Fruit fly (Drosophila melanogaster): ENCODE results near the gene Lkb1.

The Lkb1 gene

DNA sequence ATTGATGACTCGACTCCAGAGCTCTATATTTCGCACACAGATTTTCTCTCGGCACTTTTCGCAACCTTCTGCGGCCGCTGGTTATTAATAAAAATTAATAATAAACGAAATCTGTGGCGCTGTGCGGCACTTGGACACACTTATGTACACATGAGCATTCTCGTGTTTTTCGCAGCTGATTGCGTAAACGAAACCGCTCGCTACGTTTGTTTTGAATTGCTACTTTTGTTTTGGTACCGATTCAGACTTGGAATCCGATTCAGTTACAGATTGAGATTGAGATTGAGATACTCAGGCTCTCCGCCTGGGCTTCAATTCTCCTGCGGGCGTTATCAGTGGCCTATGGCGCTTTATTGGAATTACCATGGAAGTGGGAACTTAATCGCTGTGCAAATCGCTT is 9.6 kb downstream of the Lkb1 start:
- no peak for TF ChIP-seq CG16779 (tag; optimal IDR thresholded peaks at IDR 0.05)
- TF ChIP-seq CG8119 (GFP tag; IDR thresholded peaks at IDR 0.05) = no peak
- no peak for TF ChIP-seq spab (GFP tag; optimal IDR thresholded peaks at IDR 0.05)
- no peak for TF ChIP-seq CG32006 (GFP tag; optimal IDR thresholded peaks at IDR 0.05)
- no peak for TF ChIP-seq Smox (GFP tag; optimal IDR thresholded peaks at IDR 0.05)
- no peak for TF ChIP-seq fd59A (GFP tag; optimal IDR thresholded peaks at IDR 0.05)
- no peak for TF ChIP-seq CG34406 (GFP tag; optimal IDR thresholded peaks at IDR 0.05)
- no peak for TF ChIP-seq CG3032 (tag; optimal IDR thresholded peaks at IDR 0.05)
- no peak for TF ChIP-seq Ets96B (tag; optimal IDR thresholded peaks at IDR 0.05)
- TF ChIP-seq CG11294 (GFP tag; IDR thresholded peaks at IDR 0.05) = no peak
- no peak for TF ChIP-seq Gug (GFP tag; IDR thresholded peaks at IDR 0.05)
- no peak for TF ChIP-seq Lpt (GFP tag; optimal IDR thresholded peaks at IDR 0.05)
- no peak for TF ChIP-seq CG7368 (GFP tag; optimal IDR thresholded peaks at IDR 0.05)
- no peak for TF ChIP-seq pdm3 (GFP tag; optimal IDR thresholded peaks at IDR 0.05)

DNA sequence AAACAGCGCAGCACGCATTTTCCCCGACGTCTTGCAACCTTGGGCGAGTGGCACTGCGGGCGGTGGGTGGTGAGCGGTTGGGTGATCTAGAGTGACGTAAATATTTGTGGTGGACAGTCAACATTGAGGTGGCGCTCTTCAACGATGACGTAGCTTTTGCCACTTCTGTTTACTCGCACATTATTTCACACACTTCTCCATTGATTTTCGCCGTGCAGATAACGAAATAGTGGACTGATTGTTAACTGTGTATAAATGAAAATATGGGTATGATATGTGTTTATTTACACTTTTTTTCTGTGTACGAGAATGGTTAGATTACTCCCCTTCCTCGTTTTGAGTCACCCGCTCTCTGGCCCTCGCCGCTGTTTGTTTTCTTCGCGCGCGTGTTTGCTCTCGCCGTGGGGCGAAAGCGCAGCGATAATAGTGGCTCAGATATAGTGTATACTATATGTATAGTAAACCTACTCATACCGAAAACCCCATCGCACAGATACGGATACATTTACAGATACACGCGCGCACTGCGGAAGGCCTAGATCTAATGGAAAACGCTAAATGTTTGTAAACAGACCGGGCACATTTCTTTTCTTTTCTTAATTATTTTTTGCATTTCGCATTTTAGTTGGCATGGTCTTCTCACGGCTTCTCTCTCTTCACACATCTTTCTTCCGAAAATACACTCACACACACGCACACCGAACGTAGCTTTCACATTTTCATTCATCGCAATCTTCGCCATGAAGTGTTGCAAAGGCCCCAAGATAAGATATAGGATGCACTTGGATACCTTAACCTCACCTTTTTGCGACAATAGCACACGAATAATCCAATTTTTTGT is 10.2 kb downstream of the Lkb1 start, which contains the start of gene omd:
omd (minus strand) TSS at position 840 of the 841 bp plus-strand sequence.
- TF ChIP-seq dsx (GFP tag; optimal IDR thresholded peaks at IDR 0.05; ENCODE audit: poor library complexity, severe bottlenecking) (no peak), CG9139 (GFP tag; optimal IDR thresholded peaks at IDR 0.05) (no peak), Sox14 (GFP tag; optimal IDR thresholded peaks at IDR 0.05) (no peak), CG10631 (GFP tag; optimal IDR thresholded peaks at IDR 0.05) (no peak), svp (GFP tag) (no peak), pdm3 (GFP tag; optimal IDR thresholded peaks at IDR 0.05) (no peak), fd85E (GFP tag; optimal IDR thresholded peaks at IDR 0.05) (no peak), Hr38 (GFP tag; optimal IDR thresholded peaks at IDR 0.05) (no peak), CG7368 (GFP tag; optimal IDR thresholded peaks at IDR 0.05) (peak; percentile 25), CG6792 (GFP tag; optimal IDR thresholded peaks at IDR 0.05) (no peak), fd59A (GFP tag; optimal IDR thresholded peaks at IDR 0.05) (peak; percentile 0), net (GFP tag; optimal IDR thresholded peaks at IDR 0.05) (peak; percentile 30), dac (GFP tag; optimal IDR thresholded peaks at IDR 0.05) (no peak), acj6 (GFP tag; optimal IDR thresholded peaks at IDR 0.05) (peak; percentile 16), CG6808 (GFP tag; optimal IDR thresholded peaks at IDR 0.05) (no peak), CG8119 (GFP tag; IDR thresholded peaks at IDR 0.05) (peak; percentile 43; the same call in 1 of the 3 replicates), CG3919 (GFP tag; optimal IDR thresholded peaks at IDR 0.05) (peak; percentile 23), achi (GFP tag; optimal IDR thresholded peaks at IDR 0.05) (peak; percentile 39), Eip93F (GFP tag; optimal IDR thresholded peaks at IDR 0.05) (no peak), spab (GFP tag; optimal IDR thresholded peaks at IDR 0.05) (no peak), Lpt (GFP tag; optimal IDR thresholded peaks at IDR 0.05) (no peak), Sox102F (GFP tag; optimal IDR thresholded peaks at IDR 0.05) (no peak), salr (GFP tag; optimal IDR thresholded peaks at IDR 0.05) (peak; percentile 5 to 14), Sox15 (GFP tag; optimal IDR thresholded peaks at IDR 0.05) (no peak), Eip78C (GFP tag) (peak; percentile 78), CG1621 (tag; optimal IDR thresholded peaks at IDR 0.05) (no peak), CG11762 (GFP tag; optimal IDR thresholded peaks at IDR 0.05; ENCODE audit: insufficient read depth) (no peak), Hr4 (GFP tag; optimal IDR thresholded peaks at IDR 0.05) (peak; percentile 52), Eip75B (GFP tag; optimal IDR thresholded peaks at IDR 0.05) (no peak), Ets96B (tag; optimal IDR thresholded peaks at IDR 0.05) (no peak), Ets21C (GFP tag; optimal IDR thresholded peaks at IDR 0.05) (no peak), CG4318 (GFP tag; optimal IDR thresholded peaks at IDR 0.05) (no peak), CG11294 (GFP tag; IDR thresholded peaks at IDR 0.05) (no peak), CG6854 (GFP tag; optimal IDR thresholded peaks at IDR 0.05) (no peak), eg (GFP tag; IDR thresholded peaks at IDR 0.05) (no peak; the same call in 2 of the 3 replicates), CG34406 (GFP tag; optimal IDR thresholded peaks at IDR 0.05) (peak; percentile 20), CG6163 (GFP tag; IDR thresholded peaks at IDR 0.05) (peak; percentile 59; the same call in 2 of the 3 replicates), esn (GFP tag; optimal IDR thresholded peaks at IDR 0.05) (no peak), Hr39 (GFP tag; optimal IDR thresholded peaks at IDR 0.05) (no peak), CG8319 (GFP tag; optimal IDR thresholded peaks at IDR 0.05) (no peak), topi (GFP tag; optimal IDR thresholded peaks at IDR 0.05) (no peak), vri (GFP tag; optimal IDR thresholded peaks at IDR 0.05) (no peak), CG32006 (GFP tag; optimal IDR thresholded peaks at IDR 0.05) (peak; percentile 51)

Measured in whole organism, prepupa.